Worm (Caenorhabditis elegans): ENCODE results near the gene fbxa-131.

The fbxa-131 gene

ce11 chrV:19771660-19772059 lies 33.4 kb downstream of the fbxa-131 start, which contains the start of gene M162.15:
M162.15 (minus strand) TSS chrV:19771760.
- TF ChIP-seq ama-1 (optimal IDR thresholded peaks at IDR 0.05) (no peak), hnd-1 (tag; optimal IDR thresholded peaks at IDR 0.05) (no peak)

- TF ChIP-seq hmg-4 (GFP tag; optimal IDR thresholded peaks at IDR 0.05) (no peak), sea-1 (GFP tag; conservative IDR thresholded peaks at IDR 0.05) (no peak), F13C5.2 (tag; optimal IDR thresholded peaks at IDR 0.05) (no peak), hnd-1 (tag; optimal IDR thresholded peaks at IDR 0.05) (no peak), tbx-11 (GFP tag; IDR thresholded peaks at IDR 0.05) (no peak), ets-7 (tag; optimal IDR thresholded peaks at IDR 0.05) (no peak), ceh-36 (tag; optimal IDR thresholded peaks at IDR 0.05) (no peak), aly-1 (tag; optimal IDR thresholded peaks at IDR 0.05) (no peak), ceh-13 (GFP tag; optimal IDR thresholded peaks at IDR 0.05) (no peak)
Observed at ce11 chrV:19777227-19777626, 39.0 kb downstream of the fbxa-131 start, which contains the start of gene fbxa-118. fbxa-118 (minus strand) TSS chrV:19777327.

ce11 chrV:19778608-19779007 lies 40.4 kb downstream of the fbxa-131 start, which contains the start of gene fbxa-194:
fbxa-194 (minus strand) TSS chrV:19778708.
- TF ChIP-seq sea-1 (GFP tag; conservative IDR thresholded peaks at IDR 0.05), result no peak
- no peak for TF ChIP-seq hnd-1 (tag; optimal IDR thresholded peaks at IDR 0.05)
- TF ChIP-seq tbx-37 (GFP tag; conservative IDR thresholded peaks at IDR 0.05), result no peak
- TF ChIP-seq aly-1 (tag; optimal IDR thresholded peaks at IDR 0.05), result no peak
- TF ChIP-seq flt-1 (GFP tag; IDR thresholded peaks at IDR 0.05), result no peak
- no peak for TF ChIP-seq hmbx-1 (tag; optimal IDR thresholded peaks at IDR 0.05)
- no peak for TF ChIP-seq B0310.2 (tag; optimal IDR thresholded peaks at IDR 0.05)
- TF ChIP-seq tra-4 (tag; optimal IDR thresholded peaks at IDR 0.05), result no peak
- TF ChIP-seq ceh-13 (GFP tag; optimal IDR thresholded peaks at IDR 0.05), result no peak
- no peak for TF ChIP-seq hmg-4 (GFP tag; optimal IDR thresholded peaks at IDR 0.05)
- no peak for TF ChIP-seq ets-7 (tag; optimal IDR thresholded peaks at IDR 0.05)
- no peak for TF ChIP-seq ceh-36 (tag; optimal IDR thresholded peaks at IDR 0.05)
- TF ChIP-seq pes-1 (GFP tag; IDR thresholded peaks at IDR 0.05), result no peak
- TF ChIP-seq scrt-1 (GFP tag; IDR thresholded peaks at IDR 0.05), result no peak
- TF ChIP-seq ama-1 (optimal IDR thresholded peaks at IDR 0.05), result no peak
- TF ChIP-seq tbx-11 (GFP tag; IDR thresholded peaks at IDR 0.05), result no peak

DNA sequence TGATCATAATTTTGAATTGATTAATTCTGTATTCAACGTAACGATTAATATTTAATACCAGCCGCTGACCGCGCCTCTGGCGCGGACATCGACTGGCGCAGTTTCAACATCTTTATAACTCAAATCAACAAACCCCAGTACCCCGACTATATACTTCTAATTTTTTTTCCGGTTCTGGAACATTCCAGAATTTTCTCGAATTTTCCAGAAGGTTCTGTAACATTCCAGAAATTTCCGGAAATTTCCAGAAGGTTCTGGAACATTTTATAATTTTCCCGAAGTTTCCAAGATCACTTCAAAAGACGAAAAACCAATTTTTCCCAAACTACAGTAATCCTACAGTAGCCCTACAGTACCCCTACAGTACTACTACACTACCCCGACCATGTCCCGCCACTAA lies 41.0 kb downstream of the fbxa-131 start:
- TF ChIP-seq tbx-11 (GFP tag; IDR thresholded peaks at IDR 0.05) (no peak), flt-1 (GFP tag; IDR thresholded peaks at IDR 0.05) (no peak), tbx-37 (GFP tag; conservative IDR thresholded peaks at IDR 0.05) (no peak), scrt-1 (GFP tag; IDR thresholded peaks at IDR 0.05) (no peak), hmbx-1 (tag; optimal IDR thresholded peaks at IDR 0.05) (no peak), ama-1 (optimal IDR thresholded peaks at IDR 0.05) (no peak), aly-1 (tag; optimal IDR thresholded peaks at IDR 0.05) (no peak)

DNA sequence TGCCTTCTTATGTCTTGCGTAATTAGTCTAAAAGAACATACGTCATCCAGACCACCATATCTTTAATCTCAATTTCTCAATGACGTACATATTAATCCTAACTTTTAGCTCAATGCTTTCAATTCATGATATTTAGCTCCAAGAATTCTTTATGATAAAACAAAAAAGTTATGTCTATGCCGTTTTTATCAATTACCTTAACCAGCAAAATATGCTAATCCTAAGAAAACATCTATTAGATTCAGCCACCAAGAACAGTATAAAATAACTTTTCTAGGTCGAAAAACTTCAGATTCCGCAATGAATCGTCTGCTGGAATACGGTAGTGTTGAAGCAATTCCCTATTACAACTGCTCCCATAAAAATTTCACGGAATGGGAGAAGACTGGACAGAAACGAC lies 45.6 kb downstream of the fbxa-131 start, which contains the start of gene srt-45:
Gene srt-45, plus strand, starts transcription at position 301 of the 400 bp plus-strand sequence.
- TF ChIP-seq ceh-36 (tag; optimal IDR thresholded peaks at IDR 0.05), result no peak
- TF ChIP-seq ets-7 (tag; optimal IDR thresholded peaks at IDR 0.05), result no peak
- no peak for TF ChIP-seq hmg-4 (GFP tag; optimal IDR thresholded peaks at IDR 0.05)
- no peak for TF ChIP-seq flt-1 (GFP tag; IDR thresholded peaks at IDR 0.05)
- TF ChIP-seq B0310.2 (tag; optimal IDR thresholded peaks at IDR 0.05), result no peak
- no peak for TF ChIP-seq F13C5.2 (tag; optimal IDR thresholded peaks at IDR 0.05)
- TF ChIP-seq sea-1 (GFP tag; conservative IDR thresholded peaks at IDR 0.05), result no peak
- no peak for TF ChIP-seq scrt-1 (GFP tag; IDR thresholded peaks at IDR 0.05)
- TF ChIP-seq tbx-37 (GFP tag; conservative IDR thresholded peaks at IDR 0.05), result no peak
- no peak for TF ChIP-seq ceh-13 (GFP tag; optimal IDR thresholded peaks at IDR 0.05)
- no peak for TF ChIP-seq hnd-1 (tag; optimal IDR thresholded peaks at IDR 0.05)
- no peak for TF ChIP-seq pes-1 (GFP tag; IDR thresholded peaks at IDR 0.05)
- no peak for TF ChIP-seq tra-4 (tag; optimal IDR thresholded peaks at IDR 0.05)
- TF ChIP-seq tbx-11 (GFP tag; IDR thresholded peaks at IDR 0.05), result no peak
- no peak for TF ChIP-seq aly-1 (tag; optimal IDR thresholded peaks at IDR 0.05)
- no peak for TF ChIP-seq ama-1 (optimal IDR thresholded peaks at IDR 0.05)
- TF ChIP-seq hmbx-1 (tag; optimal IDR thresholded peaks at IDR 0.05), result no peak

- TF ChIP-seq ceh-36 (tag; optimal IDR thresholded peaks at IDR 0.05) (no peak), aly-1 (tag; optimal IDR thresholded peaks at IDR 0.05) (no peak), B0310.2 (tag; optimal IDR thresholded peaks at IDR 0.05) (no peak), flt-1 (GFP tag; IDR thresholded peaks at IDR 0.05) (no peak), ama-1 (optimal IDR thresholded peaks at IDR 0.05) (no peak), hnd-1 (tag; optimal IDR thresholded peaks at IDR 0.05) (no peak), ets-7 (tag; optimal IDR thresholded peaks at IDR 0.05) (no peak), hmg-4 (GFP tag; optimal IDR thresholded peaks at IDR 0.05) (no peak), sea-1 (GFP tag; conservative IDR thresholded peaks at IDR 0.05) (no peak), F13C5.2 (tag; optimal IDR thresholded peaks at IDR 0.05) (no peak), tra-4 (tag; optimal IDR thresholded peaks at IDR 0.05) (no peak), hmbx-1 (tag; optimal IDR thresholded peaks at IDR 0.05) (no peak)
Observed at ce11 chrV:19788360-19788759, 50.1 kb downstream of the fbxa-131 start, which contains the start of gene clec-258. clec-258 (plus strand) TSS chrV:19788440.

All from whole organism, early embryonic.